Worm (Caenorhabditis elegans) whole organism, dauer: ENCODE data around the gene cyk-3.

Experiments
- unc-62 ChIP-seq: sonication (generic microtip); optimal IDR thresholded peaks from 2 replicates; lab custom pipeline; 2017; ENCODE audit warnings: missing biosample characterization, missing genetic modification reagents, missing genetic modification characterization

The cyk-3 gene

ce11 chrIII:6073673-6074331 is 53.8 kb downstream of the cyk-3 start:
- TF ChIP-seq unc-62 (GFP tag; lab: Kevin White, UChicago): no peak
